Fruit fly (Drosophila melanogaster) whole organism, adult: ENCODE measurements around the gene CG2224.

ENCODE experiments used
- CG12768 ChIP-seq: fragments of 200-800 bp; sonication (Bioruptor generic); optimal IDR thresholded peaks from 2 replicates; lab custom pipeline; 2017; ENCODE audit warnings: missing biosample characterization, missing genetic modification characterization, mild to moderate bottlenecking, moderate library complexity, missing genetic modification reagents
- CG7045 ChIP-seq: fragments of 200-800 bp; sonication (Bioruptor generic); optimal IDR thresholded peaks from 2 replicates; lab custom pipeline; 2017; ENCODE audit warnings: missing biosample characterization, mild to moderate bottlenecking, missing genetic modification characterization
- Clk ChIP-seq: fragments of 200-800 bp; sonication (Bioruptor generic); optimal IDR thresholded peaks from 2 replicates; lab custom pipeline; 2017; ENCODE audit warnings: missing biosample characterization, missing genetic modification characterization
- cic ChIP-seq: fragments of 200-800 bp; sonication (Bioruptor generic); optimal IDR thresholded peaks from 2 replicates; lab custom pipeline; 2017; ENCODE audit warnings: missing biosample characterization, mild to moderate bottlenecking, missing genetic modification characterization, moderate library complexity
- ovo ChIP-seq: fragments of 200-800 bp; sonication (Bioruptor generic); optimal IDR thresholded peaks from 2 replicates; lab custom pipeline; 2016; ENCODE audit warnings: missing biosample characterization, missing genetic modification characterization

dm6 chr3R:30461608-30462243 lies 2.6 kb upstream of the CG2224 start:
- no peak for TF ChIP-seq CG7045 (GFP tag; lab: Kevin White, UChicago)
- TF ChIP-seq Clk (GFP tag; lab: Kevin White, UChicago): no peak
- no peak for TF ChIP-seq ovo (GFP tag; lab: Kevin White, UChicago)
- no peak for TF ChIP-seq CG12768 (GFP tag; lab: Kevin White, UChicago)
- TF ChIP-seq cic (GFP tag; lab: Kevin White, UChicago): no peak
